Worm (Caenorhabditis elegans): ENCODE data around the gene pmk-3.
"Not testable (repeated sequence)": the region's sequence is repeated elsewhere in the genome, so short reads cannot be mapped to it uniquely, and the experiment has no call there.

The pmk-3 gene

ce11 chrIV:8113161-8113560 is 25.9 kb upstream of the pmk-3 start, which contains the start of gene Y42H9AR.1:
Gene Y42H9AR.1, plus strand, starts transcription at chrIV:8113393.
- TF ChIP-seq hlh-6 (tag; optimal IDR thresholded peaks at IDR 0.05) (no peak), ceh-45 (GFP tag; IDR thresholded peaks at IDR 0.05) (no peak)

ce11 chrIV:8114535-8114934 is 24.5 kb upstream of the pmk-3 start:
- TF ChIP-seq odd-2 (tag; optimal IDR thresholded peaks at IDR 0.05), result no peak
- TF ChIP-seq ceh-2 (tag; optimal IDR thresholded peaks at IDR 0.05), result no peak
- TF ChIP-seq ahr-1 (tag; optimal IDR thresholded peaks at IDR 0.05), result no peak
- no peak for TF ChIP-seq dmd-4 (tag; optimal IDR thresholded peaks at IDR 0.05; ENCODE audit: borderline replicate concordance)

- TF ChIP-seq madf-2 (tag; optimal IDR thresholded peaks at IDR 0.05), result no peak
- TF ChIP-seq ceh-19 (GFP tag; optimal IDR thresholded peaks at IDR 0.05), result no peak
These were observed 23.6 kb upstream of the pmk-3 start, which contains the start of gene irld-8 for ce11 chrIV:8115462-8115861. Gene irld-8, plus strand, starts transcription at chrIV:8115762.

ce11 chrIV:8118790-8119189 is 20.2 kb upstream of the pmk-3 start, which contains the start of gene F42G8.8:
Gene F42G8.8, plus strand, starts transcription at chrIV:8119090.
- TF ChIP-seq syd-9 (tag; optimal IDR thresholded peaks at IDR 0.05), result no peak
- no peak for TF ChIP-seq ceh-6 (GFP tag; optimal IDR thresholded peaks at IDR 0.05)
- TF ChIP-seq ceh-22 (tag; optimal IDR thresholded peaks at IDR 0.05), result no peak
- no peak for TF ChIP-seq ref-2 (tag; optimal IDR thresholded peaks at IDR 0.05)
- no peak for TF ChIP-seq C38D4.7 (GFP tag; optimal IDR thresholded peaks at IDR 0.05)
- no peak for TF ChIP-seq ttx-3 (tag; optimal IDR thresholded peaks at IDR 0.05)
- TF ChIP-seq T23F11.4 (GFP tag; optimal IDR thresholded peaks at IDR 0.05), result no peak
- TF ChIP-seq rnt-1 (tag; optimal IDR thresholded peaks at IDR 0.05), result no peak
- TF ChIP-seq hlh-15 (tag; optimal IDR thresholded peaks at IDR 0.05), result no peak
- TF ChIP-seq ceh-18 (tag; optimal IDR thresholded peaks at IDR 0.05), result no peak
- TF ChIP-seq pros-1 (tag; optimal IDR thresholded peaks at IDR 0.05), result no peak
- no peak for TF ChIP-seq npax-4 (tag; optimal IDR thresholded peaks at IDR 0.05)
- no peak for TF ChIP-seq odd-2 (tag; optimal IDR thresholded peaks at IDR 0.05)
- TF ChIP-seq ceh-31 (tag; optimal IDR thresholded peaks at IDR 0.05), result no peak
- TF ChIP-seq Y22D7AL.16 (tag; optimal IDR thresholded peaks at IDR 0.05), result no peak
- TF ChIP-seq mec-3 (tag; optimal IDR thresholded peaks at IDR 0.05; ENCODE audit: borderline replicate concordance), result no peak

ce11 chrIV:8122349-8122748 is 16.7 kb upstream of the pmk-3 start, which contains the start of gene erp-44.3:
Gene erp-44.3, plus strand, starts transcription at chrIV:8122649.
- not testable (repeated sequence) for TF ChIP-seq pag-3 (tag; optimal IDR thresholded peaks at IDR 0.05; ENCODE audit: borderline replicate concordance); fkh-10 (GFP tag; optimal IDR thresholded peaks at IDR 0.05); hlh-30 (tag; optimal IDR thresholded peaks at IDR 0.05; ENCODE audit: insufficient read depth)

ce11 chrIV:8126902-8127301 is 12.1 kb upstream of the pmk-3 start, which contains the start of gene ceph-41:
Gene ceph-41, plus strand, starts transcription at chrIV:8127202.
- TF ChIP-seq unc-3 (GFP tag; conservative IDR thresholded peaks at IDR 0.05) (no peak), unc-3 (tag; optimal IDR thresholded peaks at IDR 0.05) (no peak), C08G9.2 (tag; optimal IDR thresholded peaks at IDR 0.05) (no peak), ceh-9 (tag; optimal IDR thresholded peaks at IDR 0.05) (no peak), ets-4 (tag; optimal IDR thresholded peaks at IDR 0.05) (no peak), dmd-4 (tag; optimal IDR thresholded peaks at IDR 0.05; ENCODE audit: borderline replicate concordance) (no peak), tbx-7 (tag; optimal IDR thresholded peaks at IDR 0.05) (no peak), mec-3 (tag; optimal IDR thresholded peaks at IDR 0.05; ENCODE audit: borderline replicate concordance) (no peak), nfya-1 (tag; optimal IDR thresholded peaks at IDR 0.05) (no peak), sdc-2 (tag; optimal IDR thresholded peaks at IDR 0.05) (no peak), unc-86 (tag; optimal IDR thresholded peaks at IDR 0.05) (no peak), unc-42 (tag; optimal IDR thresholded peaks at IDR 0.05) (no peak), hlh-13 (GFP tag; optimal IDR thresholded peaks at IDR 0.05) (no peak), ceh-24 (tag; optimal IDR thresholded peaks at IDR 0.05) (no peak), pros-1 (tag; optimal IDR thresholded peaks at IDR 0.05) (no peak), syd-9 (tag; optimal IDR thresholded peaks at IDR 0.05) (no peak)

Data from whole organism, late embryonic.